Fruit fly (Drosophila melanogaster) whole organism, prepupa: ENCODE data around the gene GstD3.

Source experiments
- Blimp-1 ChIP-seq: fragments of 200-800 bp; sonication (Bioruptor generic); optimal IDR thresholded peaks from 3 replicates; lab custom pipeline; 2017; ENCODE audit warnings: missing biosample characterization, missing genetic modification characterization, mild to moderate bottlenecking, moderate library complexity, missing genetic modification reagents
- CG10631 ChIP-seq: fragments of 200-800 bp; sonication (Bioruptor generic); optimal IDR thresholded peaks from 2 replicates; lab custom pipeline; 2016; ENCODE audit warnings: missing biosample characterization, missing genetic modification characterization
- CG11762 ChIP-seq: fragments of 200-800 bp; sonication (Bioruptor generic); optimal IDR thresholded peaks from 3 replicates; lab custom pipeline; 2016; ENCODE audit warnings: missing biosample characterization, missing genetic modification characterization; ENCODE audit not compliant: insufficient read depth
- CG15336 ChIP-seq: fragments of 200-800 bp; sonication (Bioruptor generic); IDR thresholded peaks from 2 replicates; pipeline ENCODE4 v1.3.6; 2022; ENCODE audit warnings: missing biosample characterization, missing genetic modification characterization
- CG3032 ChIP-seq: fragments of 200-800 bp; optimal IDR thresholded peaks from 2 replicates; lab custom pipeline; 2019; ENCODE audit warnings: missing biosample characterization, mild to moderate bottlenecking, missing genetic modification characterization, moderate library complexity
- CG31627 ChIP-seq: fragments of 200-800 bp; sonication (Bioruptor generic); optimal IDR thresholded peaks from 3 replicates; lab custom pipeline; 2016; ENCODE audit warnings: missing biosample characterization, missing genetic modification characterization
- CG32006 ChIP-seq: fragments of 200-800 bp; sonication (Bioruptor generic); optimal IDR thresholded peaks from 3 replicates; lab custom pipeline; 2017; ENCODE audit warnings: missing biosample characterization, mild to moderate bottlenecking, missing genetic modification characterization
- CG3919 ChIP-seq: fragments of 200-800 bp; sonication (Bioruptor generic); optimal IDR thresholded peaks from 3 replicates; lab custom pipeline; 2016; ENCODE audit warnings: missing biosample characterization, missing genetic modification characterization
- CG4318 ChIP-seq: fragments of 200-800 bp; sonication (Bioruptor generic); optimal IDR thresholded peaks from 3 replicates; lab custom pipeline; 2017; ENCODE audit warnings: missing biosample characterization, mild to moderate bottlenecking, missing genetic modification characterization
- CG6276 ChIP-seq: fragments of 200-800 bp; sonication (Bioruptor generic); optimal IDR thresholded peaks from 2 replicates; lab custom pipeline; 2017; ENCODE audit warnings: missing biosample characterization, mild to moderate bottlenecking, missing genetic modification characterization
- CG6792 ChIP-seq: fragments of 200-800 bp; sonication (Bioruptor generic); optimal IDR thresholded peaks from 3 replicates; lab custom pipeline; 2016; ENCODE audit warnings: missing biosample characterization, missing genetic modification characterization
- CG6808 ChIP-seq: fragments of 200-800 bp; sonication (Bioruptor generic); optimal IDR thresholded peaks from 3 replicates; lab custom pipeline; 2017; ENCODE audit warnings: missing biosample characterization, missing genetic modification characterization, mild to moderate bottlenecking, moderate library complexity, missing genetic modification reagents
- CG8119 ChIP-seq: fragments of 200-800 bp; sonication (Bioruptor generic); IDR thresholded peaks from 3 replicates; pipeline ENCODE4 v1.3.6; 2022; ENCODE audit warnings: missing biosample characterization, missing genetic modification characterization
- CG8319 ChIP-seq: fragments of 200-800 bp; sonication (Bioruptor generic); optimal IDR thresholded peaks from 3 replicates; lab custom pipeline; 2016; ENCODE audit warnings: missing biosample characterization, missing genetic modification characterization
- CG8632 ChIP-seq: fragments of 200-800 bp; sonication (Bioruptor generic); optimal IDR thresholded peaks from 3 replicates; lab custom pipeline; 2016; ENCODE audit warnings: missing biosample characterization, missing genetic modification characterization
- Eip78C ChIP-seq: fragments of 200-800 bp; sonication (Bioruptor generic); peaks from one replicate; lab custom pipeline; 2016; ENCODE audit warnings: missing biosample characterization, missing genetic modification characterization
- Ets21C ChIP-seq: fragments of 200-800 bp; sonication (Bioruptor generic); optimal IDR thresholded peaks from 3 replicates; lab custom pipeline; 2016; ENCODE audit warnings: missing biosample characterization, missing genetic modification characterization
- Ets96B ChIP-seq: fragments of 200-800 bp; optimal IDR thresholded peaks from 2 replicates; lab custom pipeline; 2019; ENCODE audit warnings: missing biosample characterization, mild to moderate bottlenecking, missing genetic modification characterization, moderate library complexity
- Hr38 ChIP-seq: sonication (Bioruptor generic); optimal IDR thresholded peaks from 2 replicates; lab custom pipeline; 2016; ENCODE audit warnings: missing biosample characterization, missing genetic modification characterization
- Hr39 ChIP-seq: fragments of 200-800 bp; sonication (Bioruptor generic); optimal IDR thresholded peaks from 2 replicates; lab custom pipeline; 2016; ENCODE audit warnings: missing biosample characterization, missing genetic modification characterization
- Hr4 ChIP-seq: fragments of 200-800 bp; sonication (Bioruptor generic); optimal IDR thresholded peaks from 3 replicates; lab custom pipeline; 2016; ENCODE audit warnings: missing biosample characterization, missing genetic modification characterization
- Lpt ChIP-seq: fragments of 200-800 bp; sonication (Bioruptor generic); optimal IDR thresholded peaks from 3 replicates; lab custom pipeline; 2016; ENCODE audit warnings: missing biosample characterization, missing genetic modification characterization
- Smox ChIP-seq: fragments of 200-800 bp; sonication (Bioruptor generic); optimal IDR thresholded peaks from 3 replicates; lab custom pipeline; 2016; ENCODE audit warnings: missing biosample characterization, missing genetic modification characterization
- Sox14 ChIP-seq: fragments of 200-800 bp; sonication (Bioruptor generic); optimal IDR thresholded peaks from 3 replicates; lab custom pipeline; 2016; ENCODE audit warnings: missing biosample characterization, missing genetic modification characterization
- Sox15 ChIP-seq: fragments of 200-800 bp; sonication (Bioruptor generic); optimal IDR thresholded peaks from 3 replicates; lab custom pipeline; 2016; ENCODE audit warnings: missing biosample characterization, missing genetic modification characterization
- achi ChIP-seq: fragments of 200-800 bp; sonication (Bioruptor generic); optimal IDR thresholded peaks from 3 replicates; lab custom pipeline; 2016; ENCODE audit warnings: missing biosample characterization, missing genetic modification characterization
- acj6 ChIP-seq: fragments of 200-800 bp; sonication (Bioruptor generic); optimal IDR thresholded peaks from 3 replicates; lab custom pipeline; 2016; ENCODE audit warnings: missing biosample characterization, missing genetic modification characterization
- dac ChIP-seq: fragments of 200-800 bp; sonication (Bioruptor generic); optimal IDR thresholded peaks from 2 replicates; lab custom pipeline; 2017; ENCODE audit warnings: missing biosample characterization, mild to moderate bottlenecking, missing genetic modification characterization
- dsx ChIP-seq: fragments of 200-800 bp; optimal IDR thresholded peaks from 3 replicates; lab custom pipeline; 2019; ENCODE audit warnings: missing biosample characterization, mild to moderate bottlenecking, missing genetic modification characterization, moderate library complexity; ENCODE audit not compliant: poor library complexity, severe bottlenecking
- eg ChIP-seq: fragments of 200-800 bp; sonication (Bioruptor generic); IDR thresholded peaks from 3 replicates; pipeline ENCODE4 v1.3.6; 2022; ENCODE audit warnings: missing biosample characterization, missing genetic modification characterization
- esn ChIP-seq: fragments of 200-800 bp; sonication (Bioruptor generic); optimal IDR thresholded peaks from 2 replicates; lab custom pipeline; 2016; ENCODE audit warnings: missing biosample characterization, mild to moderate bottlenecking, missing genetic modification characterization, moderate library complexity
- fkh ChIP-seq: fragments of 200-800 bp; sonication (Bioruptor generic); optimal IDR thresholded peaks from 3 replicates; lab custom pipeline; 2017; ENCODE audit warnings: missing biosample characterization, mild to moderate bottlenecking, missing genetic modification characterization, moderate library complexity
- lz ChIP-seq: fragments of 200-800 bp; sonication (Bioruptor generic); optimal IDR thresholded peaks from 3 replicates; lab custom pipeline; 2016; ENCODE audit warnings: missing biosample characterization, missing genetic modification characterization
- pdm3 ChIP-seq: fragments of 200-800 bp; sonication (Bioruptor generic); optimal IDR thresholded peaks from 3 replicates; lab custom pipeline; 2016; ENCODE audit warnings: missing biosample characterization, missing genetic modification characterization
- salr ChIP-seq, 2 experiments: fragments of 200-800 bp; sonication (Bioruptor generic); optimal IDR thresholded peaks; 3 replicates each; lab custom pipeline; 2016 to 2018; ENCODE audit warnings: missing biosample characterization in 2 of 2, missing genetic modification characterization in 2 of 2, mild to moderate bottlenecking in 1 of 2
- spab ChIP-seq: fragments of 200-800 bp; sonication (Bioruptor generic); optimal IDR thresholded peaks from 2 replicates; lab custom pipeline; 2017; ENCODE audit warnings: missing biosample characterization, mild to moderate bottlenecking, missing genetic modification characterization, missing genetic modification reagents
- ss ChIP-seq, 2 experiments: fragments of 200-800 bp; sonication (Bioruptor generic); optimal IDR thresholded peaks; 2 replicates in 1 of 2; 3 replicates in 1 of 2; lab custom pipeline; 2017 to 2018; ENCODE audit warnings: mild to moderate bottlenecking in 2 of 2, missing biosample characterization in 2 of 2, missing genetic modification characterization in 2 of 2, moderate library complexity in 1 of 2
- svp ChIP-seq: fragments of 200-800 bp; sonication (Bioruptor generic); peaks from one replicate; lab custom pipeline; 2016; ENCODE audit warnings: missing biosample characterization, missing genetic modification characterization
- topi ChIP-seq: fragments of 200-800 bp; sonication (Bioruptor generic); optimal IDR thresholded peaks from 3 replicates; lab custom pipeline; 2016; ENCODE audit warnings: missing biosample characterization, missing genetic modification characterization
- vri ChIP-seq: fragments of 200-800 bp; sonication (Bioruptor generic); optimal IDR thresholded peaks from 3 replicates; lab custom pipeline; 2016; ENCODE audit warnings: missing biosample characterization, mild to moderate bottlenecking, missing genetic modification characterization

Gene GstD3

dm6 chr3R:12372800-12373199 lies at the start of gene GstD3:
TSS of gene GstD3 (plus strand) at chr3R:12373068.
- no peak for TF ChIP-seq CG6792 (GFP tag; lab: Kevin White, UChicago)
- peak; percentile 4 for TF ChIP-seq Eip78C
- no peak for TF ChIP-seq CG8319 (GFP tag; lab: Kevin White, UChicago)
- TF ChIP-seq fkh, result no peak
- TF ChIP-seq svp (GFP tag; lab: Kevin White, UChicago), result peak; percentile 60
- no peak for TF ChIP-seq CG32006 (GFP tag; lab: Kevin White, UChicago)

dm6 chr3R:12323221-12323620 lies 49.6 kb upstream of the GstD3 start, which contains the start of gene CG10013:
TSS of gene CG10013 (plus strand) at chr3R:12323521.
- TF ChIP-seq Sox14 (GFP tag; lab: Kevin White, UChicago) (no peak), salr (GFP tag; optimal IDR thresholded peaks at IDR 0.05; lab: Kevin White, UChicago) (no peak), pdm3 (GFP tag; lab: Kevin White, UChicago) (no peak), Eip78C (no peak), CG10631 (GFP tag; lab: Kevin White, UChicago) (no peak)

dm6 chr3R:12326855-12327254 lies 46.0 kb upstream of the GstD3 start:
- TF ChIP-seq Sox15 (GFP tag; lab: Kevin White, UChicago) (no peak), CG3919 (no peak), svp (GFP tag; lab: Kevin White, UChicago) (peak; percentile 82), CG8632 (no peak), CG8119 (GFP tag; lab: Robert Waterston, UW) (no peak), Hr39 (GFP tag; lab: Kevin White, UChicago) (no peak), CG3032 (tag; lab: Kevin White, UChicago) (no peak)

- TF ChIP-seq acj6 (GFP tag; lab: Kevin White, UChicago) (no peak), CG6792 (GFP tag; lab: Kevin White, UChicago) (no peak), Ets21C (GFP tag; lab: Kevin White, UChicago) (no peak), Sox14 (GFP tag; lab: Kevin White, UChicago) (no peak), CG3032 (tag; lab: Kevin White, UChicago) (no peak), CG4318 (GFP tag; lab: Kevin White, UChicago) (no peak), lz (GFP tag; lab: Kevin White, UChicago) (no peak), Hr4 (GFP tag; lab: Kevin White, UChicago) (no peak), CG11762 (GFP tag; lab: Kevin White, UChicago) (no peak), achi (GFP tag; lab: Kevin White, UChicago) (no peak)
- TF ChIP-seq, all 60 proteins: peak for 0
Observed at dm6 chr3R:12329827-12330226, 43.0 kb upstream of the GstD3 start.

dm6 chr3R:12341374-12341773 lies 31.5 kb upstream of the GstD3 start, which contains the start of gene Sgsf:
TSS of gene Sgsf (plus strand) at chr3R:12341674.
- TF ChIP-seq CG11762 (GFP tag; lab: Kevin White, UChicago), result no peak
- peak; percentile 30 for TF ChIP-seq vri

- TF ChIP-seq CG11762 (GFP tag; lab: Kevin White, UChicago) (no peak), Lpt (no peak), CG4318 (GFP tag; lab: Kevin White, UChicago) (no peak), Ets96B (no peak), spab (no peak), esn (peak; percentile 51), Eip78C (peak; percentile 68), Hr38 (GFP tag; lab: Kevin White, UChicago) (no peak), Hr39 (GFP tag; lab: Kevin White, UChicago) (peak; percentile 50), CG6808 (GFP tag; lab: Kevin White, UChicago) (no peak), CG31627 (GFP tag; lab: Kevin White, UChicago) (peak; percentile 49), Blimp-1 (GFP tag; lab: Kevin White, UChicago) (peak; percentile 15), topi (peak; percentile 45), dac (GFP tag; lab: Kevin White, UChicago) (no peak), eg (GFP tag; lab: Robert Waterston, UW) (no peak), CG15336 (GFP tag; lab: Robert Waterston, UW) (no peak), ss (GFP tag; optimal IDR thresholded peaks at IDR 0.05; lab: Kevin White, UChicago) (no peak), CG6276 (GFP tag; lab: Kevin White, UChicago) (no peak), pdm3 (GFP tag; lab: Kevin White, UChicago) (no peak), Sox14 (GFP tag; lab: Kevin White, UChicago) (no peak), Smox (GFP tag; lab: Kevin White, UChicago) (peak; percentile 18), Ets21C (GFP tag; lab: Kevin White, UChicago) (peak; percentile 36), dsx (no peak)
Observed at dm6 chr3R:12344914-12345549, 27.8 kb upstream of the GstD3 start.
